Fruit fly (Drosophila melanogaster): ENCODE results near the gene CG15864.

CG15864 gene

DNA sequence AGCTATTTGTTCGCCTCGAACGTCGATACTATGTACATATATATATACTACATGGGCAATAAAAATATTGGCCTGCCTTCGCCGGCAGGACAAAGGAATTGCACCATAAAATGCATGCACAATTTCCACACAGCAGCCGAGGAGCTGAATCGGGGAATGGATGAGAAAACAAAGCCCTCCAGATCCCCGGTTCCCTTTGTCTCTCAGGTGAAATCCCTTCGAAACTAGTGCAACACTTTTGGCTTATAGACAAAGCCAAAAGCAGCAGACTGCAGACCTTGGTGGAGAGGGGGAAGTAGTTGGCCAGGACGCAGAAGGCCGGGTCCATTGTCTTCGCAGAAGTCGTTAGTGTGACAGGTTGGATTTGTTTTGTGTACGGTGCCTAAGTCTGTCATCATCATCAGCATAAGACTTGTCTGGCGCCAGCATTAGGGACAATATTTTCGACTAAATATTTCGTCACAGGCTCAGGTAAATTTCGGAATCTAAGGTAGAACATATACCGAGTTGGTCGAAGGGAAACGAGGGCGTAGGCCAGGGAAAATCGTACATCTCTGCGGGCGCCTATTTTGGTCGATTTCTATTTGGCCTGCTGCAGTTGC lies 42.8 kb upstream of the CG15864 start:
- TF ChIP-seq Kr (GFP tag; optimal IDR thresholded peaks at IDR 0.05) (no peak), Opbp (GFP tag; IDR thresholded peaks at IDR 0.05; ENCODE audit: partially characterized antibody) (no peak), ase (GFP tag; IDR thresholded peaks at IDR 0.05) (no peak), CG34422 (GFP tag; IDR thresholded peaks at IDR 0.05) (0 out of 3 replicates have a peak, but pooled peaks have one; percentile 35), CG31441 (GFP tag; IDR thresholded peaks at IDR 0.05) (no peak), kah (GFP tag; optimal IDR thresholded peaks at IDR 0.05) (no peak), tll (GFP tag; optimal IDR thresholded peaks at IDR 0.05) (peak in 1 of 2 experiments; percentile 95), vvl (GFP tag; IDR thresholded peaks at IDR 0.05) (no peak), zfh1 (GFP tag; IDR thresholded peaks at IDR 0.05) (no peak), CG12391 (tag; optimal IDR thresholded peaks at IDR 0.05) (no peak), CG10274 (GFP tag; optimal IDR thresholded peaks at IDR 0.05) (no peak), Jarid2 (GFP tag; optimal IDR thresholded peaks at IDR 0.05) (no peak), ara (GFP tag; IDR thresholded peaks at IDR 0.05) (no peak), Meics (GFP tag; optimal IDR thresholded peaks at IDR 0.05) (no peak), CG10979 (tag; optimal IDR thresholded peaks at IDR 0.05) (no peak), CG16815 (GFP tag; optimal IDR thresholded peaks at IDR 0.05) (no peak), Nf-YA (GFP tag; IDR thresholded peaks at IDR 0.05) (no peak), CG15479 (GFP tag; optimal IDR thresholded peaks at IDR 0.05) (peak; percentile 69), hth (optimal IDR thresholded peaks at IDR 0.05) (no peak), slp2 (GFP tag; optimal IDR thresholded peaks at IDR 0.05) (no peak), stwl (tag; optimal IDR thresholded peaks at IDR 0.05) (no peak), Hey (tag; optimal IDR thresholded peaks at IDR 0.05) (no peak), CG5245 (GFP tag; optimal IDR thresholded peaks at IDR 0.05) (no peak), HmgZ (tag; optimal IDR thresholded peaks at IDR 0.05) (no peak), br (optimal IDR thresholded peaks at IDR 0.05) (no peak), Ets65A (GFP tag) (no peak), cad (GFP tag; optimal IDR thresholded peaks at IDR 0.05) (peak; percentile 90), CG4424 (GFP tag; optimal IDR thresholded peaks at IDR 0.05) (no peak), CG2120 (GFP tag; optimal IDR thresholded peaks at IDR 0.05) (no peak), ems (GFP tag; optimal IDR thresholded peaks at IDR 0.05) (no peak), CG11247 (GFP tag; IDR thresholded peaks at IDR 0.05) (no peak), Gug (GFP tag; IDR thresholded peaks at IDR 0.05) (no peak), unpg (GFP tag; optimal IDR thresholded peaks at IDR 0.05) (no peak), disco-r (GFP tag; optimal IDR thresholded peaks at IDR 0.05) (no peak), CTCF (GFP tag; optimal IDR thresholded peaks at IDR 0.05) (no peak), CG12071 (GFP tag; optimal IDR thresholded peaks at IDR 0.05) (no peak), CG11723 (GFP tag; optimal IDR thresholded peaks at IDR 0.05) (no peak), emc (GFP tag; optimal IDR thresholded peaks at IDR 0.05) (no peak), D (optimal IDR thresholded peaks at IDR 0.05) (peak; percentile 92), D (GFP tag; optimal IDR thresholded peaks at IDR 0.05) (no peak), NK7.1 (GFP tag; optimal IDR thresholded peaks at IDR 0.05) (no peak), CG8290 (GFP tag; optimal IDR thresholded peaks at IDR 0.05) (no peak), CG8290 (tag; optimal IDR thresholded peaks at IDR 0.05) (no peak), stc (GFP tag; IDR thresholded peaks at IDR 0.05) (no peak), pfk (GFP tag; optimal IDR thresholded peaks at IDR 0.05) (no peak), crp (GFP tag; optimal IDR thresholded peaks at IDR 0.05) (no peak), CG6791 (GFP tag; IDR thresholded peaks at IDR 0.05; ENCODE audit: partially characterized antibody) (no peak), HLH3B (GFP tag; IDR thresholded peaks at IDR 0.05) (no peak), zen (tag; optimal IDR thresholded peaks at IDR 0.05) (peak; percentile 99), CG8388 (GFP tag; optimal IDR thresholded peaks at IDR 0.05) (no peak), CG33213 (GFP tag; optimal IDR thresholded peaks at IDR 0.05) (no peak), Blimp-1 (GFP tag; optimal IDR thresholded peaks at IDR 0.05) (no peak), hb (GFP tag; IDR thresholded peaks at IDR 0.05; ENCODE audit: partially characterized antibody) (no peak)
